Fruit fly (Drosophila melanogaster): ENCODE measurements around the gene Marf.

Gene Marf

DNA sequence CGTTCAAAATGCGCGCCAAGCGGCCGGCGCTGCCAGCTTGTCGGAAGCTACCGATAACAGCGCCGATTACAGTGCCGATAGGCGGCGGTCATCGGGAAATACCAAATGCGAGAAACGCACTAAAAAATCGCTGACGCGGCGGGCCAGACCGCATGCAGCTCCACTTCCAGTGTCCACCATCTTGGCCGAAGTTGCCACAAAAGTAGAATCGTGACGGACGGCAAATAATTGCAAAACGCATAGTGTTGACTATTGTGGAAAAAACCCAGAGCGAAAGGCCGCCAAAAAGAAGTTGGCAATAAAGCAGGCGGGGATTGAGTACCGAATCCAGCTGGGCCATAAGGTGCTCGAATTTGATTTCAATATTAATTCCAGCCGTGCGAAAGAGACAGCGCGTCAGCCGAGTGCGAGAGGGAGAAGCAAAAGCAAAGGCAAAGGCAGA is 18.8 kb upstream of the Marf start, which contains the start of gene CG3847 (continued):
- TF ChIP-seq gce (GFP tag; IDR thresholded peaks at IDR 0.05) = no peak
- peak; percentile 19 for TF ChIP-seq unpg (GFP tag; optimal IDR thresholded peaks at IDR 0.05)
- peak; percentile 97 for TF ChIP-seq E2f2 (GFP tag; IDR thresholded peaks at IDR 0.05)
- peak; percentile 43; the same call in 1 of the 3 replicates for TF ChIP-seq CG34224 (GFP tag; IDR thresholded peaks at IDR 0.05; ENCODE audit: partially characterized antibody)
- peak; percentile 64 for TF ChIP-seq Adf1 (GFP tag; IDR thresholded peaks at IDR 0.05)
- no peak for TF ChIP-seq jing (GFP tag; optimal IDR thresholded peaks at IDR 0.05)
- 0 out of 2 replicates have a peak, but pooled peaks have one; percentile 6 for TF ChIP-seq peb (GFP tag; IDR thresholded peaks at IDR 0.05)
- no peak for TF ChIP-seq C15 (GFP tag; IDR thresholded peaks at IDR 0.05)
- TF ChIP-seq hth (optimal IDR thresholded peaks at IDR 0.05) = no peak
- no peak for TF ChIP-seq CG7372 (GFP tag; IDR thresholded peaks at IDR 0.05)
- peak; percentile 37 for TF ChIP-seq CTCF (GFP tag; optimal IDR thresholded peaks at IDR 0.05)
- peak; percentile 46 for TF ChIP-seq CG8290 (GFP tag; optimal IDR thresholded peaks at IDR 0.05)
- peak in 1 of 2 experiments; percentile 74 for TF ChIP-seq CG8290 (tag; optimal IDR thresholded peaks at IDR 0.05)
- peak; percentile 32 for TF ChIP-seq grau (tag; optimal IDR thresholded peaks at IDR 0.05)
- peak; percentile 63 for TF ChIP-seq CG9932 (GFP tag; IDR thresholded peaks at IDR 0.05)
- TF ChIP-seq Hr3 (GFP tag; optimal IDR thresholded peaks at IDR 0.05) = peak; percentile 14
- TF ChIP-seq dimm (GFP tag; IDR thresholded peaks at IDR 0.05) = no peak
- no peak for TF ChIP-seq CG32767 (GFP tag; IDR thresholded peaks at IDR 0.05)
- TF ChIP-seq jigr1 (GFP tag; IDR thresholded peaks at IDR 0.05) = no peak
- TF ChIP-seq ci (GFP tag; IDR thresholded peaks at IDR 0.05) = peak; percentile 74; the same call in 2 of the 3 replicates
- peak; percentile 16 for TF ChIP-seq Dek (tag; optimal IDR thresholded peaks at IDR 0.05)
- TF ChIP-seq CG17912 (GFP tag; optimal IDR thresholded peaks at IDR 0.05) = peak; percentile 26
- peak; percentile 75 for TF ChIP-seq CG42726 (GFP tag; IDR thresholded peaks at IDR 0.05; ENCODE audit: partially characterized antibody)
- no peak for TF ChIP-seq bigmax (GFP tag; optimal IDR thresholded peaks at IDR 0.05)
- TF ChIP-seq CG15696 (tag; optimal IDR thresholded peaks at IDR 0.05) = no peak
- peak; percentile 21 for TF ChIP-seq zfh2 (GFP tag; optimal IDR thresholded peaks at IDR 0.05)
- peak; percentile 48; the same call in 2 of the 3 replicates for TF ChIP-seq HLH4C (GFP tag; IDR thresholded peaks at IDR 0.05; ENCODE audit: partially characterized antibody)
- no peak for TF ChIP-seq Blimp-1 (GFP tag; optimal IDR thresholded peaks at IDR 0.05)
- TF ChIP-seq Dbx (GFP tag; IDR thresholded peaks at IDR 0.05) = peak; percentile 52; the same call in 2 of the 3 replicates
- peak; percentile 81 for TF ChIP-seq Sry-δ (GFP tag; optimal IDR thresholded peaks at IDR 0.05)
- no peak for TF ChIP-seq CG8478 (optimal IDR thresholded peaks at IDR 0.05)
- no peak for TF ChIP-seq prd (optimal IDR thresholded peaks at IDR 0.05)
- TF ChIP-seq prd (GFP tag; IDR thresholded peaks at IDR 0.05) = 0 out of 3 replicates have a peak, but pooled peaks have one; percentile 29
- peak; percentile 23 for TF ChIP-seq slou (GFP tag; optimal IDR thresholded peaks at IDR 0.05)
- no peak for TF ChIP-seq schlank (tag; optimal IDR thresholded peaks at IDR 0.05)
- peak; percentile 55; the same call in 2 of the 3 replicates for TF ChIP-seq CG17361 (GFP tag; IDR thresholded peaks at IDR 0.05)
- no peak for TF ChIP-seq CG14965 (GFP tag; optimal IDR thresholded peaks at IDR 0.05; ENCODE audit: borderline replicate concordance)
- TF ChIP-seq ash1 (GFP tag; optimal IDR thresholded peaks at IDR 0.05) = no peak
- TF ChIP-seq CG18599 (GFP tag; optimal IDR thresholded peaks at IDR 0.05) = peak; percentile 58
- no peak for TF ChIP-seq BtbVII (GFP tag; optimal IDR thresholded peaks at IDR 0.05)
- no peak for TF ChIP-seq Trl (optimal IDR thresholded peaks at IDR 0.05)
- TF ChIP-seq Trl (GFP tag; optimal IDR thresholded peaks at IDR 0.05) = peak; percentile 41
- TF ChIP-seq onecut (GFP tag; IDR thresholded peaks at IDR 0.05) = 0 out of 2 replicates have a peak, but pooled peaks have one; percentile 11
- peak; percentile 53 for TF ChIP-seq NfI (GFP tag; optimal IDR thresholded peaks at IDR 0.05)
- peak; percentile 19 for TF ChIP-seq CG1233 (GFP tag; optimal IDR thresholded peaks at IDR 0.05)
- peak; percentile 46 for TF ChIP-seq CG15601 (tag; optimal IDR thresholded peaks at IDR 0.05)
- no peak for TF ChIP-seq Fer3 (tag; optimal IDR thresholded peaks at IDR 0.05)
- peak; percentile 63 for TF ChIP-seq Dll (GFP tag; IDR thresholded peaks at IDR 0.05; ENCODE audit: partially characterized antibody)
- TF ChIP-seq pan (optimal IDR thresholded peaks at IDR 0.05) = no peak
- TF ChIP-seq pan (GFP tag; optimal IDR thresholded peaks at IDR 0.05 in 1 of 2, IDR thresholded peaks at IDR 0.05 in 1 of 2) = peak in 1 of 2 experiments; percentile 29
- TF ChIP-seq CG4404 (GFP tag; IDR thresholded peaks at IDR 0.05) = no peak
- peak; percentile 62 for TF ChIP-seq Scr (GFP tag; IDR thresholded peaks at IDR 0.05; ENCODE audit: partially characterized antibody)
- TF ChIP-seq kay (GFP tag; optimal IDR thresholded peaks at IDR 0.05) = no peak

All from whole organism, embryonic.